Worm (Caenorhabditis elegans) whole organism, young adult: Measurements from ENCODE around the gene clec-133.

Experiments used
- B0019.2 ChIP-seq: fragments of 200-800 bp; sonication (Bioruptor generic); conservative IDR thresholded peaks from 2 replicates; pipeline ENCODE4 v1.3.6; 2022; ENCODE audit warnings: missing genetic modification reagents, missing genetic modification characterization, missing compliant biosample characterization
- B0035.1 ChIP-seq: sonication (generic microtip); optimal IDR thresholded peaks from 2 replicates; lab custom pipeline; 2016; ENCODE audit warnings: missing genetic modification characterization, mild to moderate bottlenecking, missing compliant biosample characterization, missing genotype, missing genetic modification reagents
- F39B2.1 ChIP-seq: fragments of 200-800 bp; sonication (Bioruptor generic); IDR thresholded peaks from 2 replicates; pipeline ENCODE4 v1.3.6; 2022; ENCODE audit warnings: missing genetic modification reagents, missing genetic modification characterization, missing compliant biosample characterization
- Y56A3A.18 ChIP-seq: fragments of 200-800 bp; sonication (Bioruptor generic); IDR thresholded peaks from 2 replicates; pipeline ENCODE4 v1.3.6; 2022; ENCODE audit warnings: missing genetic modification reagents, missing genetic modification characterization, missing compliant biosample characterization
- Y95B8A.8 ChIP-seq: fragments of 200-800 bp; sonication (Bioruptor generic); IDR thresholded peaks from 2 replicates; pipeline ENCODE4 v1.3.6; 2022; ENCODE audit warnings: missing genetic modification reagents, missing genetic modification characterization, missing compliant biosample characterization
- akir-1 ChIP-seq: fragments of 200-800 bp; sonication (Bioruptor generic); optimal IDR thresholded peaks from 2 replicates; lab custom pipeline; 2018; ENCODE audit warnings: mild to moderate bottlenecking, missing genetic modification characterization, moderate library complexity, missing compliant biosample characterization
- aptf-2 ChIP-seq: fragments of 200-800 bp; sonication (Bioruptor generic); conservative IDR thresholded peaks from 2 replicates; pipeline ENCODE4 v1.3.6; 2022; ENCODE audit warnings: missing genetic modification reagents, missing genetic modification characterization, missing compliant biosample characterization
- bed-2 ChIP-seq: fragments of 200-800 bp; sonication (Bioruptor generic); IDR thresholded peaks from 2 replicates; pipeline ENCODE4 v1.3.6; 2022; ENCODE audit warnings: missing genetic modification reagents, missing genetic modification characterization, missing compliant biosample characterization
- cebp-2 ChIP-seq: fragments of 200-800 bp; sonication (Bioruptor generic); IDR thresholded peaks from 2 replicates; pipeline ENCODE4 v1.3.6; 2022; ENCODE audit warnings: missing genetic modification characterization, missing compliant biosample characterization
- ceh-40 ChIP-seq: fragments of 200-800 bp; sonication (Bioruptor generic); IDR thresholded peaks from 2 replicates; pipeline ENCODE4 v1.3.6; 2022; ENCODE audit warnings: missing genetic modification characterization, missing compliant biosample characterization
- dpl-1 ChIP-seq: fragments of 150-350 bp; optimal IDR thresholded peaks from 2 replicates; lab custom pipeline; 2014; ENCODE audit warnings: missing biosample characterization, missing genetic modification reagents, missing genetic modification characterization
- efl-1 ChIP-seq: fragments of 150-350 bp; optimal IDR thresholded peaks from 2 replicates; lab custom pipeline; 2014; ENCODE audit warnings: missing biosample characterization, missing genetic modification reagents, missing genetic modification characterization
- egl-18 ChIP-seq: fragments of 200-800 bp; sonication (Bioruptor generic); IDR thresholded peaks from 2 replicates; pipeline ENCODE4 v1.3.6; 2022; ENCODE audit warnings: missing genetic modification reagents, missing genetic modification characterization, missing compliant biosample characterization
- egl-44 ChIP-seq: fragments of 200-800 bp; sonication (Bioruptor generic); IDR thresholded peaks from 2 replicates; pipeline ENCODE4 v1.3.6; 2022; ENCODE audit warnings: missing genetic modification reagents, missing genetic modification characterization, missing compliant biosample characterization
- egrh-3 ChIP-seq: fragments of 200-800 bp; sonication (Bioruptor generic); IDR thresholded peaks from 2 replicates; pipeline ENCODE4 v1.3.6; 2022; ENCODE audit warnings: missing genetic modification reagents, missing genetic modification characterization, missing compliant biosample characterization
- lir-1 ChIP-seq: fragments of 200-800 bp; sonication (Bioruptor generic); conservative IDR thresholded peaks from 2 replicates; pipeline ENCODE4 v1.3.6; 2022; ENCODE audit warnings: missing genetic modification reagents, missing genetic modification characterization, missing compliant biosample characterization
- lsl-1 ChIP-seq: fragments of 200-800 bp; sonication (Bioruptor generic); optimal IDR thresholded peaks from 2 replicates; lab custom pipeline; 2018; ENCODE audit warnings: mild to moderate bottlenecking, missing genetic modification characterization, moderate library complexity, missing compliant biosample characterization
- madf-3 ChIP-seq: fragments of 200-800 bp; sonication (Bioruptor generic); IDR thresholded peaks from 2 replicates; pipeline ENCODE4 v1.3.6; 2022; ENCODE audit warnings: missing genetic modification reagents, missing genetic modification characterization, missing compliant biosample characterization
- madf-6 ChIP-seq: fragments of 200-800 bp; sonication (Bioruptor generic); IDR thresholded peaks from 2 replicates; pipeline ENCODE4 v1.3.6; 2022; ENCODE audit warnings: missing genetic modification reagents, missing genetic modification characterization, missing compliant biosample characterization
- madf-8 ChIP-seq: fragments of 200-800 bp; sonication (Bioruptor generic); conservative IDR thresholded peaks from 2 replicates; pipeline ENCODE4 v1.3.6; 2022; ENCODE audit warnings: missing genetic modification reagents, missing genetic modification characterization, missing compliant biosample characterization
- mxl-1 ChIP-seq: sonication (generic microtip); optimal IDR thresholded peaks from 2 replicates; lab custom pipeline; 2016; ENCODE audit warnings: missing genetic modification characterization, missing compliant biosample characterization
- nfya-1 ChIP-seq: sonication (generic microtip); optimal IDR thresholded peaks from 2 replicates; lab custom pipeline; 2017; ENCODE audit warnings: antibody characterized with exemption, missing compliant biosample characterization, missing genetic modification characterization, borderline replicate concordance; ENCODE audit not compliant: insufficient read depth
- nfyb-1 ChIP-seq: fragments of 200-800 bp; sonication (Bioruptor generic); IDR thresholded peaks from 2 replicates; pipeline ENCODE4 v1.3.6; 2022; ENCODE audit warnings: missing genetic modification reagents, missing genetic modification characterization, missing compliant biosample characterization
- nhr-120 ChIP-seq: fragments of 200-800 bp; sonication (Bioruptor generic); IDR thresholded peaks from 2 replicates; pipeline ENCODE4 v1.3.6; 2022; ENCODE audit warnings: missing genetic modification characterization, missing compliant biosample characterization
- nhr-90 ChIP-seq: sonication (generic microtip); optimal IDR thresholded peaks from 2 replicates; lab custom pipeline; 2016; ENCODE audit warnings: missing genotype, mild to moderate bottlenecking, missing genetic modification characterization, missing compliant biosample characterization
- repo-1 ChIP-seq: sonication (generic microtip); optimal IDR thresholded peaks from 2 replicates; lab custom pipeline; 2017; ENCODE audit warnings: mild to moderate bottlenecking, missing genetic modification characterization, missing compliant biosample characterization
- rpc-1 ChIP-seq, 2 experiments: fragments of 150-350 bp in 1 of 2; sonication (generic microtip) in 1 of 2; optimal IDR thresholded peaks; 2 replicates each; lab custom pipeline; 2014 to 2018; ENCODE audit warnings: missing biosample characterization in 1 of 2, missing genetic modification characterization in 1 of 2, missing genetic modification reagents in 1 of 2, missing genotype in 1 of 2
- sptf-2 ChIP-seq: fragments of 200-800 bp; sonication (Bioruptor generic); optimal IDR thresholded peaks from 2 replicates; lab custom pipeline; 2018; ENCODE audit warnings: mild to moderate bottlenecking, missing genetic modification characterization, missing compliant biosample characterization
- tbp1 ChIP-seq: fragments of 200-800 bp; sonication (Bioruptor generic); optimal IDR thresholded peaks from 2 replicates; lab custom pipeline; 2018; ENCODE audit warnings: mild to moderate bottlenecking, missing genetic modification characterization, missing compliant biosample characterization
- tbx-9 ChIP-seq: sonication (generic microtip); optimal IDR thresholded peaks from 2 replicates; lab custom pipeline; 2016; ENCODE audit warnings: borderline replicate concordance, missing genetic modification characterization, inconsistent platforms, missing compliant biosample characterization
- unc-130 ChIP-seq: sonication (generic microtip); optimal IDR thresholded peaks from 2 replicates; lab custom pipeline; 2016; ENCODE audit warnings: missing genetic modification reagents, missing genetic modification characterization, missing compliant biosample characterization
- ztf-18 ChIP-seq: sonication (generic microtip); optimal IDR thresholded peaks from 2 replicates; lab custom pipeline; 2016; ENCODE audit warnings: missing genotype, mild to moderate bottlenecking, missing genetic modification characterization, missing compliant biosample characterization
- ztf-22 ChIP-seq: fragments of 200-800 bp; sonication (Bioruptor generic); optimal IDR thresholded peaks from 2 replicates; lab custom pipeline; 2018; ENCODE audit warnings: mild to moderate bottlenecking, missing genetic modification characterization, moderate library complexity, missing compliant biosample characterization
- ztf-25 ChIP-seq: fragments of 200-800 bp; sonication (Bioruptor generic); IDR thresholded peaks from 2 replicates; pipeline ENCODE4 v1.3.6; 2022; ENCODE audit warnings: missing genetic modification reagents, missing genetic modification characterization, missing compliant biosample characterization
- ztf-26 ChIP-seq: sonication (generic microtip); optimal IDR thresholded peaks from 2 replicates; lab custom pipeline; 2017; ENCODE audit warnings: missing genetic modification characterization, missing compliant biosample characterization
- ztf-3 ChIP-seq: fragments of 200-800 bp; sonication (Bioruptor generic); optimal IDR thresholded peaks from 2 replicates; lab custom pipeline; 2018; ENCODE audit warnings: mild to moderate bottlenecking, missing genetic modification characterization, missing compliant biosample characterization

Gene clec-133

ce11 chrII:3616615-3617014 is 38.4 kb downstream of the clec-133 start:
- TF ChIP-seq nhr-120 (GFP tag; lab: Robert Waterston, UW) (no peak), nfyb-1 (GFP tag; lab: Robert Waterston, UW) (peak; percentile 78)

ce11 chrII:3617512-3617911 is 39.3 kb downstream of the clec-133 start, which contains the start of gene F40E12.1:
TSS of gene F40E12.1 (plus strand) at chrII:3617812.
- no peak for TF ChIP-seq nfya-1 (tag; lab: Kevin White, UChicago)
- TF ChIP-seq tbx-9: no peak
- TF ChIP-seq Y95B8A.8 (GFP tag; lab: Robert Waterston, UW): no peak
- TF ChIP-seq ztf-22 (GFP tag; lab: Kevin White, UChicago): no peak
- TF ChIP-seq lsl-1 (GFP tag; lab: Kevin White, UChicago): no peak
- no peak for TF ChIP-seq unc-130 (GFP tag; lab: Kevin White, UChicago)
- TF ChIP-seq nhr-90 (tag; lab: Kevin White, UChicago): no peak
- no peak for TF ChIP-seq Y56A3A.18
- no peak for TF ChIP-seq bed-2 (GFP tag; lab: Robert Waterston, UW)
- TF ChIP-seq ztf-25 (GFP tag; lab: Robert Waterston, UW): no peak
- TF ChIP-seq ceh-40 (GFP tag; lab: Robert Waterston, UW): no peak
- TF ChIP-seq mxl-1 (tag; lab: Kevin White, UChicago): no peak
- no peak for TF ChIP-seq lir-1
- TF ChIP-seq ztf-18 (tag; lab: Kevin White, UChicago): no peak
- no peak for TF ChIP-seq madf-3
- no peak for TF ChIP-seq ztf-26
- TF ChIP-seq, all 124 proteins: peak for 0

ce11 chrII:3620862-3621261 is 42.6 kb downstream of the clec-133 start:
- TF ChIP-seq efl-1 (GFP tag; lab: Kevin White, UChicago) (peak; percentile 66), dpl-1 (peak; percentile 24), aptf-2 (GFP tag; lab: Robert Waterston, UW) (peak; percentile 56; the same call in 1 of the 2 replicates), madf-6 (GFP tag; lab: Robert Waterston, UW) (peak; percentile 36; the same call in 1 of the 2 replicates), madf-8 (0 out of 2 replicates have a peak, but pooled peaks have one; percentile 20), F39B2.1 (GFP tag; lab: Robert Waterston, UW) (no peak)

- no peak for TF ChIP-seq repo-1 (tag; lab: Kevin White, UChicago)
Measured at ce11 chrII:3622014-3622413, 43.8 kb downstream of the clec-133 start, which contains the start of gene M151.7. TSS of gene M151.7 (plus strand) at chrII:3622314.

- TF ChIP-seq egrh-3 (GFP tag; lab: Robert Waterston, UW) (no peak), ztf-3 (GFP tag; lab: Kevin White, UChicago) (no peak), egl-18 (GFP tag; lab: Robert Waterston, UW) (no peak), sptf-2 (GFP tag; lab: Kevin White, UChicago) (no peak), B0019.2 (GFP tag; lab: Robert Waterston, UW) (no peak), rpc-1 (optimal IDR thresholded peaks at IDR 0.05; lab: Kevin White, UChicago) (no peak), rpc-1 (tag; optimal IDR thresholded peaks at IDR 0.05; lab: Kevin White, UChicago) (no peak), egl-44 (GFP tag; lab: Robert Waterston, UW) (no peak), tbp1 (GFP tag; lab: Kevin White, UChicago) (no peak), akir-1 (GFP tag; lab: Kevin White, UChicago) (no peak), nfya-1 (tag; lab: Kevin White, UChicago) (no peak), cebp-2 (no peak), B0035.1 (tag; lab: Kevin White, UChicago) (no peak)
Measured at ce11 chrII:3626872-3627271, 48.7 kb downstream of the clec-133 start, which contains the start of gene M151.3. TSS of gene M151.3 (plus strand) at chrII:3627172.
